Fruit fly (Drosophila melanogaster) whole organism, adult: Measurements from ENCODE around the gene CG3984.

Source experiments
- CG11617 ChIP-seq: fragments of 200-800 bp; sonication (Bioruptor generic); optimal IDR thresholded peaks from 2 replicates; lab custom pipeline; 2017; ENCODE audit warnings: mild to moderate bottlenecking, missing biosample characterization, missing genetic modification reagents, missing genetic modification characterization
- CG12768 ChIP-seq: fragments of 200-800 bp; sonication (Bioruptor generic); optimal IDR thresholded peaks from 2 replicates; lab custom pipeline; 2017; ENCODE audit warnings: missing biosample characterization, missing genetic modification characterization, mild to moderate bottlenecking, moderate library complexity, missing genetic modification reagents
- CG14711 ChIP-seq: fragments of 200-800 bp; sonication (Bioruptor generic); optimal IDR thresholded peaks from 2 replicates; lab custom pipeline; 2018; ENCODE audit warnings: missing biosample characterization, mild to moderate bottlenecking, missing genetic modification characterization, moderate library complexity
- CG1620 ChIP-seq: fragments of 200-800 bp; sonication (Bioruptor generic); optimal IDR thresholded peaks from 2 replicates; lab custom pipeline; 2016; ENCODE audit warnings: missing biosample characterization, missing genetic modification characterization
- CG33017 ChIP-seq: fragments of 200-800 bp; sonication (Bioruptor generic); optimal IDR thresholded peaks from 2 replicates; lab custom pipeline; 2018; ENCODE audit warnings: missing biosample characterization, mild to moderate bottlenecking, missing genetic modification characterization, moderate library complexity
- CG5204 ChIP-seq: fragments of 200-800 bp; sonication (Bioruptor generic); optimal IDR thresholded peaks from 2 replicates; lab custom pipeline; 2016; ENCODE audit warnings: missing biosample characterization, missing genetic modification characterization
- CG7045 ChIP-seq: fragments of 200-800 bp; sonication (Bioruptor generic); optimal IDR thresholded peaks from 2 replicates; lab custom pipeline; 2017; ENCODE audit warnings: missing biosample characterization, mild to moderate bottlenecking, missing genetic modification characterization
- CG7101 ChIP-seq: fragments of 200-800 bp; sonication (Bioruptor generic); optimal IDR thresholded peaks from 2 replicates; lab custom pipeline; 2018; ENCODE audit warnings: missing biosample characterization, mild to moderate bottlenecking, missing genetic modification characterization, moderate library complexity
- Clk ChIP-seq: fragments of 200-800 bp; sonication (Bioruptor generic); optimal IDR thresholded peaks from 2 replicates; lab custom pipeline; 2017; ENCODE audit warnings: missing biosample characterization, missing genetic modification characterization
- Crg-1 ChIP-seq: fragments of 200-800 bp; sonication (Bioruptor generic); optimal IDR thresholded peaks from 2 replicates; lab custom pipeline; 2016; ENCODE audit warnings: missing biosample characterization, missing genetic modification characterization
- Hr96 ChIP-seq: fragments of 200-800 bp; sonication (Bioruptor generic); optimal IDR thresholded peaks from 2 replicates; lab custom pipeline; 2016; ENCODE audit warnings: missing biosample characterization, missing genetic modification characterization
- Mnt ChIP-seq: fragments of 200-800 bp; sonication (Bioruptor generic); optimal IDR thresholded peaks from 2 replicates; lab custom pipeline; 2016; ENCODE audit warnings: missing biosample characterization, mild to moderate bottlenecking, missing genetic modification characterization
- bab1 ChIP-seq: fragments of 200-800 bp; sonication (Bioruptor generic); optimal IDR thresholded peaks from 3 replicates; lab custom pipeline; 2019; ENCODE audit warnings: missing biosample characterization, mild to moderate bottlenecking, missing genetic modification characterization, moderate library complexity
- cic ChIP-seq: fragments of 200-800 bp; sonication (Bioruptor generic); optimal IDR thresholded peaks from 2 replicates; lab custom pipeline; 2017; ENCODE audit warnings: missing biosample characterization, mild to moderate bottlenecking, missing genetic modification characterization, moderate library complexity
- cnc ChIP-seq, 2 experiments: fragments of >200 bp; optimal IDR thresholded peaks; 2 replicates each; lab custom pipeline; 2017
- kay ChIP-seq: fragments of 200-800 bp; sonication (Bioruptor generic); peaks from one replicate; lab custom pipeline; 2016; ENCODE audit warnings: missing biosample characterization, missing genetic modification characterization, borderline replicate concordance
- ovo ChIP-seq: fragments of 200-800 bp; sonication (Bioruptor generic); optimal IDR thresholded peaks from 2 replicates; lab custom pipeline; 2016; ENCODE audit warnings: missing biosample characterization, missing genetic modification characterization
- pad ChIP-seq: fragments of 200-800 bp; sonication (Bioruptor generic); optimal IDR thresholded peaks from 3 replicates; lab custom pipeline; 2017; ENCODE audit warnings: missing biosample characterization, missing genetic modification characterization, mild to moderate bottlenecking, moderate library complexity, missing genetic modification reagents
- tj ChIP-seq: fragments of 200-800 bp; sonication (Bioruptor generic); optimal IDR thresholded peaks from 3 replicates; lab custom pipeline; 2017; ENCODE audit warnings: missing biosample characterization, mild to moderate bottlenecking, missing genetic modification characterization, moderate library complexity
- toe ChIP-seq: fragments of 200-800 bp; sonication (Bioruptor generic); optimal IDR thresholded peaks from 2 replicates; lab custom pipeline; 2016; ENCODE audit warnings: missing biosample characterization, missing genetic modification characterization

CG3984 gene

DNA sequence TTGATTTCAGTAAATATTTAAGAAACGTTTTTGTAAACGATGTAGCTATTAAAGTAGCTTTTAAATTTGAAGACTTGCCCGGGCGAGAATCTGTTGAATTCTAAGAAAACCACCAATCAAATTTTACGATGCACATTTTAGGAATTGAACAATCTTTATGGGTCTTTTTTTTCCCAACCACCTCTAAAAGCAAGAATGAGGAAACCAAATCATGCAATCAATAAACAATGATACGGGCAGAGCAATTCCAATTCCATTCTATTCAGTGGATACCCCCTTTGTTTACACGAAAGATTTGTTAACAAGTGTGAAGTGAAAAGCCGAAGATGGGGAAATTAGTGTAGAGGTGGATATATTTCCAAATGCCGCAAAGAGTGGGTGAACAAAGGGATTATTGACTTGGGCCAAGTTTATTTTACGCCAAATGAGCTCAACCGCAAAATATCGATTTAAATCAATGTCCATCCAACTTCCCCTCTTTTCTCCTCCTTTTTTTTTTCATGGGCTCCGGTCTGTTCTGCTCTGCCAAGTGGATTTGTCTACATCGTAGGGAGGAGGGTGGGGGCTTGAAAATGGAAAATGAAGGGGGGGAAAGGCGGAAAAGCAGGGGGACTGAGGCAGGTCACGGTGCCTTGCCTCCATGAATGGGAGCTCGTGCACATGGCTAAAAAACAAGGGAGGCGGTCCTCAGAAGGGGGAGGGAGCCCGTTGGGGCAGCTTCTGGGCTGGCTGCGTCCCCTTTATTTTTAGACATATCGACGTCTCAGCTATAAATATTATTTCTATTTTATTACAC, 15.2 kb upstream of the CG3984 start:
- no peak for TF ChIP-seq CG7101
- no peak for TF ChIP-seq Hr96 (GFP tag; lab: Kevin White, UChicago)
- TF ChIP-seq CG1620 (GFP tag; lab: Kevin White, UChicago) = no peak
- TF ChIP-seq Mnt (GFP tag; lab: Kevin White, UChicago) = no peak
- no peak for TF ChIP-seq CG33017 (tag; lab: Kevin White, UChicago)
- TF ChIP-seq ovo (GFP tag; lab: Kevin White, UChicago) = no peak
- TF ChIP-seq pad (GFP tag; lab: Kevin White, UChicago) = no peak
- TF ChIP-seq CG14711 = no peak
- TF ChIP-seq CG12768 = no peak
- TF ChIP-seq toe (GFP tag; lab: Kevin White, UChicago) = no peak
- no peak for TF ChIP-seq bab1 (GFP tag; lab: Kevin White, UChicago)
- TF ChIP-seq Clk (GFP tag; lab: Kevin White, UChicago) = no peak
- no peak for TF ChIP-seq Crg-1 (GFP tag; lab: Kevin White, UChicago)

DNA sequence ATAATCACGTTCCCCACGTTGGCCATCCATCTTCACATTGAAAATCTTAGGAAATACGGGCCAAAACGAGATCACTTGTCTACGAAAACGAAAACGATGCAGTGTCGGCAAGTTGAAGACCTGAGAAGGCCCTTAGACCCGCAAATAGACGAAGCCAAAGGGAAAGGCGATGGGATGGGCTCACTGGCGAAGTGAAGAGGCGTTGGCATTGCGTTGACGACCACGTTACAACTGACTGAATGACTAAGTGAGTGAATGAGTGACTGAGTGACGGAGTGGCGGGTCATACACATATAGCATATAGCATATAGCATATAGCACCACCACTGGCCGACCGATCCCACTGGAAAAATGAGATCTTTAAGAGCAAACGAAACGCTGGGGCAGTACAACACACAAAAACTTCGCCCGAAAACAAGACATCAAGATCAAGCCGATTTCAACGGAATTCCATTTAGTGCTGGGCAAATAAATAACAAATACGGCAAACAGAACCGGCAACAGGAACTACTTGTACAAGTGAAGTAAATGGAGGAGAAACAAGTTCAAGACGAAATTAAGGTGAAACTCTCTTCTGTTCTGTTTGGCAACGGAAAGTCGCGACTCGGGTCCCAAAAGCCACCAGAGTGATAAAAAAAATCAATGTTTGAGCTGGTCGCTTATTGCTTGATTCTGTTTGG, 13.8 kb upstream of the CG3984 start:
- TF ChIP-seq CG5204 (GFP tag; lab: Kevin White, UChicago) (no peak), Crg-1 (GFP tag; lab: Kevin White, UChicago) (no peak), CG33017 (tag; lab: Kevin White, UChicago) (no peak), pad (GFP tag; lab: Kevin White, UChicago) (no peak), Clk (GFP tag; lab: Kevin White, UChicago) (no peak), bab1 (GFP tag; lab: Kevin White, UChicago) (no peak), cnc (optimal IDR thresholded peaks at IDR 0.05; lab: Kevin White, UChicago) (no peak), CG12768 (no peak), CG7101 (no peak), kay (no peak), ovo (GFP tag; lab: Kevin White, UChicago) (no peak), CG7045 (no peak)

DNA sequence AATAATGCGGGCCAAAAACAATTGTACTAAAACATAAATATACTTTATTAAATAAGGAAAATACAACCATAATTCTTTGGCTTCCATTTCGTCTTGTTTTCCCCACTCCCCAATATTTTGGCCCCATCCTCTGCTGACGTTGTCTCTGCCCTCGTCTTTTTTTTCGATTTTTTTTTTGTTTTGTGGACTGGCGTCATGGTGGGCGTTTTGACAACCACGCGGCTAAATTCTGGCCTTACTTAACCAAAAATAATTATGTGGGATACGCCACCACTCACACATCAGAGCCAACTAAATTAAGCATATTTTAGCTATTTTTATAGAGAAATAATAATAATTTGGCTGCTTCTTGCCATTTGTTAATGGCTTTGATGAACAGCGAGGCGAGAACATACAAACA, 12.4 kb upstream of the CG3984 start:
- TF ChIP-seq pad (GFP tag; lab: Kevin White, UChicago) = no peak
- no peak for TF ChIP-seq toe (GFP tag; lab: Kevin White, UChicago)

dm6 chr3R:15125796-15126195, 11.2 kb upstream of the CG3984 start:
- TF ChIP-seq CG7045 = no peak
- no peak for TF ChIP-seq CG7101

dm6 chr3R:15128060-15128459, 8.9 kb upstream of the CG3984 start:
- TF ChIP-seq kay = peak; percentile 62
- TF ChIP-seq pad (GFP tag; lab: Kevin White, UChicago) = no peak

dm6 chr3R:15128646-15129429, 8.1 kb upstream of the CG3984 start:
- no peak for TF ChIP-seq Crg-1 (GFP tag; lab: Kevin White, UChicago)
- no peak for TF ChIP-seq pad (GFP tag; lab: Kevin White, UChicago)
- TF ChIP-seq tj (GFP tag; lab: Kevin White, UChicago) = peak; percentile 83

DNA sequence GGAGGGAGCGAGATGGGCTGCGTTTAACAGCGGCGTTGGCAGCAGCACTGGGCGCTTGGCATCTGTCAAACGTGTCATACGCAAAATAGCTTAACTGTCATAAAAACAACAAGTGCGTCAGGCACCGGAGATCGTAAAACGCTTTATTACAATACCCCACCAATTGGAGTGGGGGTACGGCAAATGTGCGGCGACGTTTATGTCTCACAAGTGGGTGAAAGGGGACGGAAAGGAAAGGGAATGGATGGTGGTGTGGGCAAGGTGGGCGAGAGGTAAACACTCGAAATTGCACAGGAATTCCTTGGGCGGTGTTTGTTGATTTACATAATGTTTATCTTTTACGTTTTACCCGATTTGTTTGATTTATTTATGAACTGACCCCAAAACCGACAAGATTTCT, 7.0 kb upstream of the CG3984 start:
- peak; percentile 0 for TF ChIP-seq kay
- TF ChIP-seq Clk (GFP tag; lab: Kevin White, UChicago) = no peak

DNA sequence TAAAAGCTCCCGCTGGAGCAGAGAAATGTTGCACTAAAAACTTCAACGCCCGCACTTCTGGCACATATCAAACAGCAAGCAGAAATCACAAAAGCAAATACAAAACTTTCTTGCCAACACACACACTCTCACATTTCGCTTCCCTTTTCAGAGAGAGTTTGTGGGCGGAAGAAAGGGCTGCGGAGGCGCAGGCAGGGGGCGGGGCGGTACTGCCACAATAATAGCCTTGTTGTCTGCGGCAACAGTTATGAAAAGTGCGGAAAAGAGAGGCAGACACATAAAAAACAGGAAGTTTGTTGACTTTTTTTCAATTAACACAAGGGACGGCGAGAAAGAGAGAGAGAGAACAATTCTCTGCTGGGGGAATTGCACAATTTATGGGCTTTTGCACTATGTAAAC, 6.1 kb upstream of the CG3984 start:
- TF ChIP-seq CG12768 (no peak), Clk (GFP tag; lab: Kevin White, UChicago) (no peak), Hr96 (GFP tag; lab: Kevin White, UChicago) (no peak), cnc (optimal IDR thresholded peaks at IDR 0.05; lab: Kevin White, UChicago) (no peak), Mnt (GFP tag; lab: Kevin White, UChicago) (no peak), CG7045 (no peak), CG33017 (tag; lab: Kevin White, UChicago) (no peak), CG7101 (no peak), bab1 (GFP tag; lab: Kevin White, UChicago) (no peak), CG14711 (no peak), tj (GFP tag; lab: Kevin White, UChicago) (no peak), kay (no peak), CG5204 (GFP tag; lab: Kevin White, UChicago) (no peak), ovo (GFP tag; lab: Kevin White, UChicago) (no peak), cic (no peak), CG11617 (no peak), toe (GFP tag; lab: Kevin White, UChicago) (no peak), CG1620 (GFP tag; lab: Kevin White, UChicago) (no peak), pad (GFP tag; lab: Kevin White, UChicago) (no peak), Crg-1 (GFP tag; lab: Kevin White, UChicago) (no peak)
